Fruit fly (Drosophila melanogaster) whole organism, embryonic: Measurements from ENCODE around the gene CG10638.
A peak's percentile ranks its signal among the peaks of the same experiment; 100 is the strongest.

Experiments
- Asciz ChIP-seq: fragments of 200-800 bp; sonication (Bioruptor generic); optimal IDR thresholded peaks from 2 replicates; lab custom pipeline; 2017; ENCODE audit warnings: missing biosample characterization, mild to moderate bottlenecking, missing genetic modification characterization, missing genetic modification reagents
- Atf3 ChIP-seq: fragments of 200-800 bp; sonication (Bioruptor generic); optimal IDR thresholded peaks from 3 replicates; lab custom pipeline; 2016; ENCODE audit warnings: missing biosample characterization, missing genetic modification characterization
- Bdp1 ChIP-seq: fragments of 200-800 bp; sonication (Bioruptor generic); optimal IDR thresholded peaks from 3 replicates; lab custom pipeline; 2016; ENCODE audit warnings: missing biosample characterization, missing genetic modification characterization
- CG11247 ChIP-seq: fragments of 200-800 bp; sonication (Bioruptor generic); IDR thresholded peaks from 2 replicates; pipeline ENCODE4 v1.3.6; 2022; ENCODE audit warnings: missing biosample characterization, missing genetic modification characterization
- CG11696 ChIP-seq: fragments of 200-800 bp; sonication (Bioruptor generic); IDR thresholded peaks from 2 replicates; pipeline ENCODE4 v1.3.6; 2022; ENCODE audit warnings: missing biosample characterization, missing genetic modification characterization
- CG12659 ChIP-seq: fragments of 200-800 bp; sonication (Bioruptor generic); optimal IDR thresholded peaks from 3 replicates; lab custom pipeline; 2017; ENCODE audit warnings: mild to moderate bottlenecking, missing biosample characterization, missing genetic modification reagents, missing genetic modification characterization
- CG14441 ChIP-seq: fragments of 200-800 bp; sonication (Bioruptor generic); IDR thresholded peaks from 2 replicates; pipeline ENCODE4 v1.3.6; 2022; ENCODE audit warnings: missing biosample characterization, missing genetic modification characterization
- CG14710 ChIP-seq: fragments of 200-800 bp; sonication (Bioruptor generic); optimal IDR thresholded peaks from 3 replicates; lab custom pipeline; 2019; ENCODE audit warnings: missing biosample characterization, mild to moderate bottlenecking, missing genetic modification characterization, moderate library complexity
- CG16863 ChIP-seq: fragments of 200-800 bp; sonication (Bioruptor generic); optimal IDR thresholded peaks from 3 replicates; lab custom pipeline; 2016; ENCODE audit warnings: missing biosample characterization, missing genetic modification characterization
- CG17361 ChIP-seq: fragments of 200-800 bp; sonication (Bioruptor generic); IDR thresholded peaks from 3 replicates; pipeline ENCODE4 v1.3.6; 2022; ENCODE audit warnings: missing biosample characterization, missing genetic modification characterization
- CG18599 ChIP-seq: fragments of 200-800 bp; sonication (Bioruptor generic); optimal IDR thresholded peaks from 3 replicates; lab custom pipeline; 2017; ENCODE audit warnings: missing biosample characterization, missing genetic modification characterization, mild to moderate bottlenecking, moderate library complexity, missing genetic modification reagents
- CG30431 ChIP-seq: fragments of 200-800 bp; sonication (Bioruptor generic); optimal IDR thresholded peaks from 2 replicates; lab custom pipeline; 2017; ENCODE audit warnings: missing biosample characterization, missing genetic modification characterization
- CG32532 ChIP-seq: fragments of 200-800 bp; sonication (Bioruptor generic); IDR thresholded peaks from 2 replicates; pipeline ENCODE4 v1.3.6; 2022; ENCODE audit warnings: missing biosample characterization, missing genetic modification characterization
- CG33213 ChIP-seq: fragments of 200-800 bp; sonication (Bioruptor generic); optimal IDR thresholded peaks from 3 replicates; lab custom pipeline; 2016; ENCODE audit warnings: missing biosample characterization, missing genetic modification characterization
- CG34422 ChIP-seq: fragments of 200-800 bp; sonication (Bioruptor generic); IDR thresholded peaks from 3 replicates; pipeline ENCODE4 v1.3.6; 2022; ENCODE audit warnings: missing biosample characterization, missing genetic modification characterization
- CG3995 ChIP-seq: fragments of 200-800 bp; sonication (Bioruptor generic); optimal IDR thresholded peaks from 3 replicates; lab custom pipeline; 2016; ENCODE audit warnings: missing biosample characterization, missing genetic modification characterization
- CG4424 ChIP-seq: fragments of 200-800 bp; sonication (Bioruptor generic); optimal IDR thresholded peaks from 3 replicates; lab custom pipeline; 2016; ENCODE audit warnings: missing biosample characterization, missing genetic modification characterization
- CG4707 ChIP-seq: fragments of 200-800 bp; sonication (Bioruptor generic); optimal IDR thresholded peaks from 2 replicates; lab custom pipeline; 2018; ENCODE audit warnings: missing biosample characterization, mild to moderate bottlenecking, missing genetic modification characterization, moderate library complexity
- CG6683 ChIP-seq: fragments of 200-800 bp; sonication (Bioruptor generic); optimal IDR thresholded peaks from 2 replicates; lab custom pipeline; 2017; ENCODE audit warnings: missing biosample characterization, mild to moderate bottlenecking, missing genetic modification characterization, missing genetic modification reagents
- CG8359 ChIP-seq: fragments of 200-800 bp; sonication (Bioruptor generic); optimal IDR thresholded peaks from 2 replicates; lab custom pipeline; 2017; ENCODE audit warnings: missing biosample characterization, mild to moderate bottlenecking, missing genetic modification characterization, borderline replicate concordance
- CG8924 ChIP-seq: fragments of 200-800 bp; optimal IDR thresholded peaks from 3 replicates; lab custom pipeline; 2019; ENCODE audit warnings: missing biosample characterization, mild to moderate bottlenecking, missing genetic modification characterization, moderate library complexity
- CG9817 ChIP-seq: fragments of 200-800 bp; sonication (Bioruptor generic); optimal IDR thresholded peaks from 2 replicates; lab custom pipeline; 2018; ENCODE audit warnings: missing biosample characterization, mild to moderate bottlenecking, missing genetic modification characterization, moderate library complexity
- Drgx ChIP-seq: fragments of 200-800 bp; sonication (Bioruptor generic); IDR thresholded peaks from 2 replicates; pipeline ENCODE4 v1.3.6; 2022; ENCODE audit warnings: missing biosample characterization, missing genetic modification characterization
- E2f1 ChIP-seq: fragments of 200-800 bp; sonication (Bioruptor generic); IDR thresholded peaks from 2 replicates; pipeline ENCODE4 v1.3.6; 2022; ENCODE audit warnings: missing biosample characterization, missing genetic modification characterization
- H15 ChIP-seq: fragments of 200-800 bp; sonication (Bioruptor generic); IDR thresholded peaks from 3 replicates; pipeline ENCODE4 v1.3.6; 2022; ENCODE audit warnings: missing biosample characterization, missing genetic modification characterization
- Myb ChIP-seq: fragments of 200-800 bp; sonication (Bioruptor generic); optimal IDR thresholded peaks from 2 replicates; lab custom pipeline; 2016; ENCODE audit warnings: missing biosample characterization, missing genetic modification characterization
- Optix ChIP-seq: fragments of 200-800 bp; sonication (Bioruptor generic); IDR thresholded peaks from 3 replicates; pipeline ENCODE4 v1.3.6; 2022; ENCODE audit warnings: missing biosample characterization, missing genetic modification characterization
- Pdp1 ChIP-seq, 2 experiments: fragments of 200-800 bp; sonication (Bioruptor generic); optimal IDR thresholded peaks; 3 replicates each; lab custom pipeline; 2016; ENCODE audit warnings: missing biosample characterization in 2 of 2, missing genetic modification characterization in 2 of 2, mild to moderate bottlenecking in 1 of 2, moderate library complexity in 1 of 2
- Rfx ChIP-seq: fragments of 200-800 bp; sonication (Bioruptor generic); IDR thresholded peaks from 2 replicates; pipeline ENCODE4 v1.3.6; 2022; ENCODE audit warnings: missing biosample characterization, missing genetic modification characterization
- Rx ChIP-seq: fragments of 200-800 bp; sonication (Bioruptor generic); IDR thresholded peaks from 2 replicates; pipeline ENCODE4 v1.3.6; 2022; ENCODE audit warnings: missing biosample characterization, missing genetic modification characterization
- Side ChIP-seq: fragments of 200-800 bp; sonication (Bioruptor generic); optimal IDR thresholded peaks from 2 replicates; lab custom pipeline; 2016; ENCODE audit warnings: missing biosample characterization, missing genetic modification characterization
- Sry-δ ChIP-seq: fragments of 200-800 bp; sonication (Bioruptor generic); optimal IDR thresholded peaks from 2 replicates; lab custom pipeline; 2016; ENCODE audit warnings: missing biosample characterization, missing genetic modification characterization
- Trl ChIP-seq, 3 experiments: fragments of >200 bp in 2 of 3; fragments of 200-800 bp in 1 of 3; sonication (Bioruptor generic) in 1 of 3; optimal IDR thresholded peaks; 2 replicates in 1 of 3; 3 replicates in 2 of 3; lab custom pipeline; 2016 to 2017; ENCODE audit warnings: missing biosample characterization in 1 of 3, missing genetic modification characterization in 1 of 3
- Vsx1 ChIP-seq: fragments of 200-800 bp; sonication (Bioruptor generic); optimal IDR thresholded peaks from 2 replicates; lab custom pipeline; 2017; ENCODE audit warnings: missing biosample characterization, mild to moderate bottlenecking, missing genetic modification characterization, missing genetic modification reagents
- amos ChIP-seq: fragments of 200-800 bp; sonication (Bioruptor generic); IDR thresholded peaks from 2 replicates; pipeline ENCODE4 v1.3.6; 2022; ENCODE audit warnings: missing biosample characterization, missing genetic modification characterization; ENCODE audit not compliant: partially characterized antibody
- br ChIP-seq: fragments of >200 bp; optimal IDR thresholded peaks from 2 replicates; lab custom pipeline; 2017
- chm ChIP-seq: fragments of 200-800 bp; sonication (Bioruptor generic); IDR thresholded peaks from 2 replicates; pipeline ENCODE4 v1.3.6; 2022; ENCODE audit warnings: missing biosample characterization, missing genetic modification characterization
- chn ChIP-seq: fragments of 200-800 bp; sonication (Bioruptor generic); optimal IDR thresholded peaks from 2 replicates; lab custom pipeline; 2016; ENCODE audit warnings: missing biosample characterization, missing genetic modification characterization
- dm ChIP-seq: fragments of 200-800 bp; sonication (Bioruptor generic); optimal IDR thresholded peaks from 3 replicates; lab custom pipeline; 2016; ENCODE audit warnings: missing biosample characterization, missing genetic modification characterization
- dysf ChIP-seq: fragments of 200-800 bp; sonication (Bioruptor generic); IDR thresholded peaks from 3 replicates; pipeline ENCODE4 v1.3.6; 2022; ENCODE audit warnings: missing biosample characterization, missing genetic modification characterization
- ftz-f1 ChIP-seq: fragments of 200-800 bp; sonication (Bioruptor generic); optimal IDR thresholded peaks from 2 replicates; lab custom pipeline; 2016; ENCODE audit warnings: missing biosample characterization, missing genetic modification characterization
- fu2 ChIP-seq: fragments of 200-800 bp; sonication (Bioruptor generic); optimal IDR thresholded peaks from 2 replicates; lab custom pipeline; 2016; ENCODE audit warnings: missing biosample characterization, missing genetic modification characterization
- hbn ChIP-seq: fragments of 200-800 bp; sonication (Bioruptor generic); IDR thresholded peaks from 2 replicates; pipeline ENCODE4 v1.3.6; 2022; ENCODE audit warnings: missing biosample characterization, missing genetic modification characterization; ENCODE audit not compliant: partially characterized antibody
- ind ChIP-seq: fragments of 200-800 bp; sonication (Bioruptor generic); optimal IDR thresholded peaks from 3 replicates; lab custom pipeline; 2016; ENCODE audit warnings: missing biosample characterization, missing genetic modification characterization
- ken ChIP-seq: fragments of 200-800 bp; sonication (Bioruptor generic); IDR thresholded peaks from 3 replicates; pipeline ENCODE4 v1.3.6; 2022; ENCODE audit warnings: missing biosample characterization, missing genetic modification characterization
- odd ChIP-seq: fragments of 200-800 bp; sonication (Bioruptor generic); optimal IDR thresholded peaks from 2 replicates; lab custom pipeline; 2017; ENCODE audit warnings: missing biosample characterization, mild to moderate bottlenecking, missing genetic modification characterization
- pan ChIP-seq, 4 experiments: fragments of >200 bp in 3 of 4; fragments of 200-800 bp in 1 of 4; sonication (Bioruptor generic) in 1 of 4; optimal IDR thresholded peaks in 3 of 4; IDR thresholded peaks in 1 of 4; 2 replicates each; pipeline versions ENCODE4 v1.3.6 to Lab custom; 2017 to 2022; ENCODE audit warnings: missing biosample characterization in 2 of 4, missing genetic modification characterization in 2 of 4, mixed read lengths in 1 of 4
- pzg ChIP-seq: fragments of 200-800 bp; sonication (Bioruptor generic); optimal IDR thresholded peaks from 3 replicates; lab custom pipeline; 2018; ENCODE audit warnings: missing biosample characterization, mild to moderate bottlenecking, missing genetic modification characterization, moderate library complexity
- schlank ChIP-seq: fragments of 200-800 bp; sonication (Bioruptor generic); optimal IDR thresholded peaks from 2 replicates; lab custom pipeline; 2018; ENCODE audit warnings: missing biosample characterization, mild to moderate bottlenecking, missing genetic modification characterization
- sd ChIP-seq: fragments of 200-800 bp; sonication (Bioruptor generic); optimal IDR thresholded peaks from 3 replicates; lab custom pipeline; 2018; ENCODE audit warnings: missing biosample characterization, mild to moderate bottlenecking, missing genetic modification characterization, moderate library complexity
- tgo ChIP-seq: fragments of 200-800 bp; sonication (Bioruptor generic); IDR thresholded peaks from 3 replicates; pipeline ENCODE4 v1.3.6; 2022; ENCODE audit warnings: missing biosample characterization, missing genetic modification characterization

Gene CG10638

DNA sequence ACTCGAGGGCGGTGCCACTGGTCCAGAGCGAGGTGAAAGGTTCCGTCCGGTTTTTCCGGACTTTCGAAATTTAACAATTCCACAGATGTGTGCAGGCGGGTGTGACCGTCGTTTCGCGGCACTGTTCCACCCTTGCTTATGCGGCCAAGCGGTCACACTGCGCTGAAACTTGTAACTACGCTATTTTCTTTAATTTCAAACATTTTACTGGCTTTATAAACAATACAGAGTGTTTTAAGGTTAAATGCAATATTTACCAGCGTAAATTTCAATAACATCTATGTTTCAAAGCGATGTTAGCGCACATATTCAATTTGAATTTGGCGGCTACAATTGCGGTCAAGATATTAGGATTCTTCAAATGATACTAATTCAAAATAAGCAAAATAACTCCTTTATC lies 28.9 kb upstream of the CG10638 start, which contains the start of gene nst (continued):
- TF ChIP-seq CG34422 = peak; percentile 43; the same call in 1 of the 3 replicates
- TF ChIP-seq CG9817 (tag; lab: Kevin White, UChicago) = peak; percentile 19
- TF ChIP-seq CG12659 (GFP tag; lab: Kevin White, UChicago) = peak; percentile 31
- TF ChIP-seq CG11696 (GFP tag; lab: Robert Waterston, UW) = peak; percentile 94
- no peak for TF ChIP-seq chm (GFP tag; lab: Robert Waterston, UW)
- TF ChIP-seq E2f1 (GFP tag; lab: Robert Waterston, UW) = no peak
- no peak for TF ChIP-seq CG18599
- no peak for TF ChIP-seq sd (tag; lab: Kevin White, UChicago)
- no peak for TF ChIP-seq CG14441
- no peak for TF ChIP-seq CG30431 (GFP tag; lab: Kevin White, UChicago)
- peak; percentile 14 for TF ChIP-seq CG33213 (GFP tag; lab: Kevin White, UChicago)
- TF ChIP-seq pzg (GFP tag; lab: Kevin White, UChicago) = peak; percentile 67
- no peak for TF ChIP-seq br (lab: Kevin White, UChicago)
- TF ChIP-seq hbn = no peak
- no peak for TF ChIP-seq fu2 (GFP tag; lab: Kevin White, UChicago)
- TF ChIP-seq Atf3 (GFP tag; lab: Kevin White, UChicago) = no peak
- peak in 1 of 2 experiments; percentile 12 for TF ChIP-seq Pdp1 (GFP tag; optimal IDR thresholded peaks at IDR 0.05; lab: Kevin White, UChicago)
- TF ChIP-seq Rx (GFP tag; lab: Robert Waterston, UW) = no peak
- peak; percentile 57 for TF ChIP-seq Myb (GFP tag; lab: Kevin White, UChicago)
- TF ChIP-seq Trl (optimal IDR thresholded peaks at IDR 0.05; lab: Kevin White, UChicago) = no peak
- no peak for TF ChIP-seq Trl (GFP tag; optimal IDR thresholded peaks at IDR 0.05; lab: Kevin White, UChicago)
- no peak for TF ChIP-seq Optix (GFP tag; lab: Robert Waterston, UW)
- no peak for TF ChIP-seq CG3995 (GFP tag; lab: Kevin White, UChicago)
- no peak for TF ChIP-seq Bdp1 (GFP tag; lab: Kevin White, UChicago)
- no peak for TF ChIP-seq pan (optimal IDR thresholded peaks at IDR 0.05; lab: Kevin White, UChicago)
- no peak for TF ChIP-seq pan (GFP tag; optimal IDR thresholded peaks at IDR 0.05 in 1 of 2, IDR thresholded peaks at IDR 0.05 in 1 of 2)
- no peak for TF ChIP-seq chn
- no peak for TF ChIP-seq CG4707
- TF ChIP-seq ftz-f1 = peak; percentile 25
- no peak for TF ChIP-seq ind (GFP tag; lab: Kevin White, UChicago)
- no peak for TF ChIP-seq Asciz (GFP tag; lab: Kevin White, UChicago)
- no peak for TF ChIP-seq CG6683 (GFP tag; lab: Kevin White, UChicago)
- TF ChIP-seq CG11247 = no peak
- no peak for TF ChIP-seq Vsx1 (GFP tag; lab: Kevin White, UChicago)
- TF ChIP-seq CG8924 (tag; lab: Kevin White, UChicago) = no peak
- peak; percentile 15; the same call in 1 of the 2 replicates for TF ChIP-seq CG32532 (GFP tag; lab: Robert Waterston, UW)
- no peak for TF ChIP-seq Side (GFP tag; lab: Kevin White, UChicago)
- no peak for TF ChIP-seq H15 (GFP tag; lab: Robert Waterston, UW)
- no peak for TF ChIP-seq CG8359 (GFP tag; lab: Kevin White, UChicago)
- no peak for TF ChIP-seq Drgx (GFP tag; lab: Robert Waterston, UW)
- TF ChIP-seq CG17361 (GFP tag; lab: Robert Waterston, UW) = 0 out of 3 replicates have a peak, but pooled peaks have one; percentile 13
- TF ChIP-seq odd = no peak
- no peak for TF ChIP-seq tgo (GFP tag; lab: Robert Waterston, UW)
- peak; percentile 38; the same call in 1 of the 2 replicates for TF ChIP-seq amos
- TF ChIP-seq CG14710 = peak; percentile 30
- TF ChIP-seq schlank (tag; lab: Kevin White, UChicago) = no peak
- TF ChIP-seq dm (GFP tag; lab: Kevin White, UChicago) = no peak
- TF ChIP-seq CG4424 (GFP tag; lab: Kevin White, UChicago) = no peak
- no peak for TF ChIP-seq ken (GFP tag; lab: Robert Waterston, UW)
- 0 out of 2 replicates have a peak, but pooled peaks have one; percentile 28 for TF ChIP-seq Rfx (GFP tag; lab: Robert Waterston, UW)
- no peak for TF ChIP-seq dysf (GFP tag; lab: Robert Waterston, UW)
- no peak for TF ChIP-seq CG16863 (GFP tag; lab: Kevin White, UChicago)
- no peak for TF ChIP-seq Sry-δ (GFP tag; lab: Kevin White, UChicago)
